Fruit fly (Drosophila melanogaster): ENCODE results near the gene Wdr81.

- TF ChIP-seq topi (GFP tag; optimal IDR thresholded peaks at IDR 0.05) (no peak), achi (GFP tag; optimal IDR thresholded peaks at IDR 0.05) (no peak), CG1621 (tag; optimal IDR thresholded peaks at IDR 0.05) (no peak), Lpt (GFP tag; optimal IDR thresholded peaks at IDR 0.05) (no peak), CG10669 (GFP tag; optimal IDR thresholded peaks at IDR 0.05) (no peak), CG15336 (GFP tag; IDR thresholded peaks at IDR 0.05) (no peak)
Observed at dm6 chr2L:11977721-11978120, 43.0 kb downstream of the Wdr81 start.
